Worm (Caenorhabditis elegans) whole organism, young adult: ENCODE data around the gene str-169.
A peak's percentile ranks its signal among the peaks of the same experiment; 100 is the strongest.

Experiments used
- B0336.3 ChIP-seq: fragments of 200-800 bp; sonication (Bioruptor generic); IDR thresholded peaks from 2 replicates; pipeline ENCODE4 v1.3.6; 2022; ENCODE audit warnings: missing genetic modification characterization, missing compliant biosample characterization
- C06A6.2 ChIP-seq: fragments of 200-800 bp; sonication (Bioruptor generic); conservative IDR thresholded peaks from 2 replicates; pipeline ENCODE4 v1.3.6; 2022; ENCODE audit warnings: missing genetic modification characterization, missing compliant biosample characterization
- C17E4.6 ChIP-seq: fragments of 200-800 bp; sonication (Bioruptor generic); IDR thresholded peaks from 2 replicates; pipeline ENCODE4 v1.3.6; 2022; ENCODE audit warnings: missing genetic modification reagents, missing genetic modification characterization, missing compliant biosample characterization
- F49E8.2 ChIP-seq: sonication (generic microtip); optimal IDR thresholded peaks from 3 replicates; lab custom pipeline; 2017; ENCODE audit warnings: missing genetic modification characterization, mild to moderate bottlenecking, missing compliant biosample characterization, antibody characterized with exemption, moderate library complexity; ENCODE audit not compliant: insufficient read depth
- F55B11.4 ChIP-seq: sonication (generic microtip); optimal IDR thresholded peaks from 2 replicates; lab custom pipeline; 2016; ENCODE audit warnings: missing compliant biosample characterization, missing genetic modification characterization, borderline replicate concordance; ENCODE audit not compliant: insufficient read depth
- K12H6.12 ChIP-seq: fragments of 200-800 bp; sonication (Bioruptor generic); optimal IDR thresholded peaks from 2 replicates; lab custom pipeline; 2018; ENCODE audit warnings: mild to moderate bottlenecking, missing genetic modification characterization, missing compliant biosample characterization
- Y53G8AR.9 ChIP-seq: fragments of 200-800 bp; sonication (Bioruptor generic); conservative IDR thresholded peaks from 2 replicates; pipeline ENCODE4 v1.3.6; 2022; ENCODE audit warnings: missing genetic modification reagents, missing genetic modification characterization, missing compliant biosample characterization
- aptf-3 ChIP-seq: fragments of 200-800 bp; sonication (Bioruptor generic); IDR thresholded peaks from 2 replicates; pipeline ENCODE4 v1.3.6; 2022; ENCODE audit warnings: missing genetic modification characterization, missing compliant biosample characterization
- bed-1 ChIP-seq: fragments of 200-800 bp; sonication (Bioruptor generic); IDR thresholded peaks from 2 replicates; pipeline ENCODE4 v1.3.6; 2022; ENCODE audit warnings: missing genetic modification reagents, missing genetic modification characterization, missing compliant biosample characterization
- ccch-3 ChIP-seq: fragments of 200-800 bp; sonication (Bioruptor generic); optimal IDR thresholded peaks from 2 replicates; lab custom pipeline; 2018; ENCODE audit warnings: mild to moderate bottlenecking, missing genetic modification characterization, missing compliant biosample characterization
- ceh-27 ChIP-seq: fragments of 200-800 bp; sonication (Bioruptor generic); optimal IDR thresholded peaks from 2 replicates; lab custom pipeline; 2018; ENCODE audit warnings: mild to moderate bottlenecking, missing genetic modification characterization, moderate library complexity, missing compliant biosample characterization
- ceh-40 ChIP-seq: fragments of 200-800 bp; sonication (Bioruptor generic); IDR thresholded peaks from 2 replicates; pipeline ENCODE4 v1.3.6; 2022; ENCODE audit warnings: missing genetic modification characterization, missing compliant biosample characterization
- egrh-3 ChIP-seq: fragments of 200-800 bp; sonication (Bioruptor generic); IDR thresholded peaks from 2 replicates; pipeline ENCODE4 v1.3.6; 2022; ENCODE audit warnings: missing genetic modification reagents, missing genetic modification characterization, missing compliant biosample characterization
- gei-17 ChIP-seq: fragments of 200-800 bp; sonication (Bioruptor generic); optimal IDR thresholded peaks from 2 replicates; lab custom pipeline; 2018; ENCODE audit warnings: mild to moderate bottlenecking, missing genetic modification characterization, missing compliant biosample characterization
- hlh-26 ChIP-seq: fragments of 200-800 bp; sonication (Bioruptor generic); conservative IDR thresholded peaks from 2 replicates; pipeline ENCODE4 v1.3.6; 2022; ENCODE audit warnings: missing genetic modification reagents, missing genetic modification characterization, missing compliant biosample characterization
- hmg-1.2 ChIP-seq: fragments of 200-800 bp; sonication (Bioruptor generic); IDR thresholded peaks from 2 replicates; pipeline ENCODE4 v1.3.6; 2022; ENCODE audit warnings: missing genetic modification reagents, missing genetic modification characterization, missing compliant biosample characterization
- hsf-1 ChIP-seq: fragments of 200-800 bp; sonication (Bioruptor generic); IDR thresholded peaks from 2 replicates; pipeline ENCODE4 v1.3.6; 2022; ENCODE audit warnings: missing genetic modification reagents, missing genetic modification characterization, missing compliant biosample characterization
- lin-40 ChIP-seq: sonication (generic microtip); optimal IDR thresholded peaks from 2 replicates; lab custom pipeline; 2016; ENCODE audit warnings: missing genetic modification characterization, mild to moderate bottlenecking, missing compliant biosample characterization, missing genotype, missing genetic modification reagents
- lin-54 ChIP-seq: fragments of 200-800 bp; sonication (Bioruptor generic); optimal IDR thresholded peaks from 2 replicates; lab custom pipeline; 2018; ENCODE audit warnings: mild to moderate bottlenecking, missing genetic modification characterization, missing compliant biosample characterization
- lir-1 ChIP-seq: fragments of 200-800 bp; sonication (Bioruptor generic); conservative IDR thresholded peaks from 2 replicates; pipeline ENCODE4 v1.3.6; 2022; ENCODE audit warnings: missing genetic modification reagents, missing genetic modification characterization, missing compliant biosample characterization
- madf-6 ChIP-seq: fragments of 200-800 bp; sonication (Bioruptor generic); IDR thresholded peaks from 2 replicates; pipeline ENCODE4 v1.3.6; 2022; ENCODE audit warnings: missing genetic modification reagents, missing genetic modification characterization, missing compliant biosample characterization
- madf-8 ChIP-seq: fragments of 200-800 bp; sonication (Bioruptor generic); conservative IDR thresholded peaks from 2 replicates; pipeline ENCODE4 v1.3.6; 2022; ENCODE audit warnings: missing genetic modification reagents, missing genetic modification characterization, missing compliant biosample characterization
- nfya-1 ChIP-seq: sonication (generic microtip); optimal IDR thresholded peaks from 2 replicates; lab custom pipeline; 2017; ENCODE audit warnings: antibody characterized with exemption, missing compliant biosample characterization, missing genetic modification characterization, borderline replicate concordance; ENCODE audit not compliant: insufficient read depth
- nfyb-1 ChIP-seq: fragments of 200-800 bp; sonication (Bioruptor generic); IDR thresholded peaks from 2 replicates; pipeline ENCODE4 v1.3.6; 2022; ENCODE audit warnings: missing genetic modification reagents, missing genetic modification characterization, missing compliant biosample characterization
- nhr-27 ChIP-seq: fragments of 200-800 bp; sonication (Bioruptor generic); optimal IDR thresholded peaks from 2 replicates; lab custom pipeline; 2018; ENCODE audit warnings: mild to moderate bottlenecking, missing genetic modification characterization, moderate library complexity, missing compliant biosample characterization
- nhr-80 ChIP-seq: sonication (generic microtip); optimal IDR thresholded peaks from 2 replicates; lab custom pipeline; 2016; ENCODE audit warnings: missing genetic modification characterization, missing compliant biosample characterization
- repo-1 ChIP-seq: sonication (generic microtip); optimal IDR thresholded peaks from 2 replicates; lab custom pipeline; 2017; ENCODE audit warnings: mild to moderate bottlenecking, missing genetic modification characterization, missing compliant biosample characterization
- snpc-1.1 ChIP-seq: sonication (generic microtip); optimal IDR thresholded peaks from 2 replicates; lab custom pipeline; 2017; ENCODE audit warnings: missing genetic modification characterization, mild to moderate bottlenecking, missing compliant biosample characterization, antibody characterized with exemption, moderate library complexity, missing genotype, missing genetic modification reagents; ENCODE audit not compliant: insufficient read depth
- snpc-1.3 ChIP-seq: sonication (generic microtip); optimal IDR thresholded peaks from 2 replicates; lab custom pipeline; 2017; ENCODE audit warnings: missing genetic modification characterization, mild to moderate bottlenecking, missing compliant biosample characterization, antibody characterized with exemption, moderate library complexity, missing genotype, missing genetic modification reagents; ENCODE audit not compliant: insufficient read depth
- sptf-2 ChIP-seq: fragments of 200-800 bp; sonication (Bioruptor generic); optimal IDR thresholded peaks from 2 replicates; lab custom pipeline; 2018; ENCODE audit warnings: mild to moderate bottlenecking, missing genetic modification characterization, missing compliant biosample characterization
- tlf-1 ChIP-seq: fragments of 200-800 bp; sonication (Bioruptor generic); optimal IDR thresholded peaks from 2 replicates; lab custom pipeline; 2018; ENCODE audit warnings: mild to moderate bottlenecking, missing genetic modification characterization, missing compliant biosample characterization
- unc-130 ChIP-seq: sonication (generic microtip); optimal IDR thresholded peaks from 2 replicates; lab custom pipeline; 2016; ENCODE audit warnings: missing genetic modification reagents, missing genetic modification characterization, missing compliant biosample characterization
- xnd-1 ChIP-seq: sonication (generic microtip); optimal IDR thresholded peaks from 2 replicates; lab custom pipeline; 2016; ENCODE audit warnings: missing genotype, missing genetic modification reagents, missing genetic modification characterization, missing compliant biosample characterization
- zfh-2 ChIP-seq: fragments of 200-800 bp; sonication (Bioruptor generic); conservative IDR thresholded peaks from 2 replicates; pipeline ENCODE4 v1.3.6; 2022; ENCODE audit warnings: missing genetic modification reagents, missing genetic modification characterization, missing compliant biosample characterization
- zim-3 ChIP-seq: sonication (generic microtip); optimal IDR thresholded peaks from 2 replicates; lab custom pipeline; 2017; ENCODE audit warnings: mild to moderate bottlenecking, missing genetic modification characterization, moderate library complexity, missing compliant biosample characterization
- ztf-26 ChIP-seq: sonication (generic microtip); optimal IDR thresholded peaks from 2 replicates; lab custom pipeline; 2017; ENCODE audit warnings: missing genetic modification characterization, missing compliant biosample characterization

str-169 gene

ce11 chrIV:4945771-4946170, at the start of gene str-169:
TSS of gene str-169 (plus strand) at chrIV:4946071.
- TF ChIP-seq tlf-1: no peak
- no peak for TF ChIP-seq zim-3 (tag; lab: Kevin White, UChicago)
- no peak for TF ChIP-seq ccch-3 (GFP tag; lab: Kevin White, UChicago)
- TF ChIP-seq lir-1 (GFP tag; lab: Robert Waterston, UW): no peak
- TF ChIP-seq K12H6.12 (tag; lab: Kevin White, UChicago): no peak
- TF ChIP-seq ceh-40 (GFP tag; lab: Robert Waterston, UW): no peak
- TF ChIP-seq bed-1 (GFP tag; lab: Robert Waterston, UW): no peak
- no peak for TF ChIP-seq egrh-3 (GFP tag; lab: Robert Waterston, UW)
- no peak for TF ChIP-seq lin-54 (GFP tag; lab: Kevin White, UChicago)
- TF ChIP-seq C17E4.6 (GFP tag; lab: Robert Waterston, UW): no peak
- no peak for TF ChIP-seq nfyb-1
- no peak for TF ChIP-seq Y53G8AR.9
- no peak for TF ChIP-seq snpc-1.3 (tag; lab: Kevin White, UChicago)
- no peak for TF ChIP-seq madf-8 (GFP tag; lab: Robert Waterston, UW)
- no peak for TF ChIP-seq sptf-2 (GFP tag; lab: Kevin White, UChicago)
- TF ChIP-seq zfh-2 (GFP tag; lab: Robert Waterston, UW): no peak
- TF ChIP-seq madf-6 (GFP tag; lab: Robert Waterston, UW): no peak
- TF ChIP-seq gei-17 (GFP tag; lab: Kevin White, UChicago): no peak
- no peak for TF ChIP-seq ztf-26 (tag; lab: Kevin White, UChicago)
- TF ChIP-seq ceh-27 (GFP tag; lab: Kevin White, UChicago): no peak

ce11 chrIV:4897707-4898106, 48.2 kb upstream of the str-169 start:
- peak; percentile 95 for TF ChIP-seq hsf-1 (GFP tag; lab: Robert Waterston, UW)

- peak; percentile 92 for TF ChIP-seq hsf-1 (GFP tag; lab: Robert Waterston, UW)
These were observed 47.7 kb upstream of the str-169 start for ce11 chrIV:4898157-4898556.

- TF ChIP-seq xnd-1 (tag; lab: Kevin White, UChicago) (no peak), ceh-40 (GFP tag; lab: Robert Waterston, UW) (no peak), B0336.3 (GFP tag; lab: Robert Waterston, UW) (no peak), repo-1 (tag; lab: Kevin White, UChicago) (no peak)
These were observed 41.9 kb upstream of the str-169 start, which contains the start of gene str-161 for ce11 chrIV:4903961-4904360. TSS of gene str-161 (minus strand) at chrIV:4904061.

ce11 chrIV:4905645-4906135, 40.2 kb upstream of the str-169 start, which contains the start of gene T08B6.4:
TSS of gene T08B6.4 (plus strand) at chrIV:4905695.
- TF ChIP-seq aptf-3 (GFP tag; lab: Robert Waterston, UW) (no peak), F49E8.2 (tag; lab: Kevin White, UChicago) (no peak), nfyb-1 (no peak), hmg-1.2 (GFP tag; lab: Robert Waterston, UW) (no peak), egrh-3 (GFP tag; lab: Robert Waterston, UW) (no peak), nhr-80 (tag; lab: Kevin White, UChicago) (no peak), lin-40 (tag; lab: Kevin White, UChicago) (no peak), xnd-1 (tag; lab: Kevin White, UChicago) (no peak), C06A6.2 (GFP tag; lab: Robert Waterston, UW) (no peak), nhr-27 (no peak), nfya-1 (tag; lab: Kevin White, UChicago) (no peak), snpc-1.1 (tag; lab: Kevin White, UChicago) (no peak), tlf-1 (no peak), hlh-26 (GFP tag; lab: Robert Waterston, UW) (no peak), unc-130 (GFP tag; lab: Kevin White, UChicago) (no peak), F55B11.4 (tag; lab: Kevin White, UChicago) (no peak)
- TF ChIP-seq, all 124 proteins: peak for 0
